Fruit fly (Drosophila melanogaster): ENCODE results near the gene Tl.

Tl gene

dm6 chr3R:26881121-26881895 is 82.5 kb downstream of the Tl start, which contains the start of the genes ro and T48:
TSS of gene ro (minus strand) at chr3R:26881171.
TSS of gene T48 (plus strand) at chr3R:26881734.
- TF ChIP-seq CG3163 (GFP tag; optimal IDR thresholded peaks at IDR 0.05) (peak; percentile 81), Ets97D (GFP tag; optimal IDR thresholded peaks at IDR 0.05) (peak; percentile 99), Elba2 (GFP tag; optimal IDR thresholded peaks at IDR 0.05) (no peak), HLH3B (GFP tag; IDR thresholded peaks at IDR 0.05) (0 out of 2 replicates have a peak, but pooled peaks have one; percentile 32), CG17802 (tag; optimal IDR thresholded peaks at IDR 0.05) (peak; percentile 11), org-1 (GFP tag; optimal IDR thresholded peaks at IDR 0.05) (no peak), lmd (GFP tag; IDR thresholded peaks at IDR 0.05) (no peak; the same call in 1 of the 2 replicates), Atf3 (GFP tag; optimal IDR thresholded peaks at IDR 0.05) (peak; percentile 32), CG1603 (tag; optimal IDR thresholded peaks at IDR 0.05) (peak; percentile 93), Doc2 (GFP tag; IDR thresholded peaks at IDR 0.05) (no peak), CoRest (tag; optimal IDR thresholded peaks at IDR 0.05) (peak; percentile 83), CG30403 (GFP tag; optimal IDR thresholded peaks at IDR 0.05) (peak; percentile 51), C15 (GFP tag; IDR thresholded peaks at IDR 0.05) (no peak), bab2 (GFP tag; optimal IDR thresholded peaks at IDR 0.05) (peak; percentile 16), dati (GFP tag; IDR thresholded peaks at IDR 0.05) (no peak), toy (GFP tag; IDR thresholded peaks at IDR 0.05) (no peak), row (GFP tag; IDR thresholded peaks at IDR 0.05) (peak; percentile 46), gem (tag; optimal IDR thresholded peaks at IDR 0.05) (peak; percentile 44), sima (GFP tag; optimal IDR thresholded peaks at IDR 0.05) (no peak), CG18764 (GFP tag; optimal IDR thresholded peaks at IDR 0.05) (peak; percentile 54), CG2116 (GFP tag; optimal IDR thresholded peaks at IDR 0.05) (peak; percentile 70), CG2120 (GFP tag; optimal IDR thresholded peaks at IDR 0.05) (peak; percentile 69), Fer1 (GFP tag; optimal IDR thresholded peaks at IDR 0.05) (peak; percentile 65), CG13624 (GFP tag; optimal IDR thresholded peaks at IDR 0.05) (peak; percentile 85), CG13287 (GFP tag; IDR thresholded peaks at IDR 0.05; ENCODE audit: partially characterized antibody) (peak; percentile 76), tx (GFP tag; optimal IDR thresholded peaks at IDR 0.05) (peak; percentile 17), CG14965 (GFP tag; optimal IDR thresholded peaks at IDR 0.05; ENCODE audit: borderline replicate concordance) (no peak), pita (GFP tag; optimal IDR thresholded peaks at IDR 0.05) (peak; percentile 99), CG6683 (GFP tag; optimal IDR thresholded peaks at IDR 0.05) (peak; percentile 68), Oaz (GFP tag; IDR thresholded peaks at IDR 0.05) (no peak), sim (GFP tag; IDR thresholded peaks at IDR 0.05) (no peak), CG1529 (GFP tag; optimal IDR thresholded peaks at IDR 0.05) (no peak), CG16813 (GFP tag; IDR thresholded peaks at IDR 0.05; ENCODE audit: partially characterized antibody) (peak; percentile 74), klu (GFP tag; IDR thresholded peaks at IDR 0.05) (peak; percentile 14; the same call in 1 of the 2 replicates), CG12391 (tag; optimal IDR thresholded peaks at IDR 0.05) (peak; percentile 52), Fer2 (tag; optimal IDR thresholded peaks at IDR 0.05) (peak; percentile 24), gcm2 (GFP tag; optimal IDR thresholded peaks at IDR 0.05) (peak; percentile 15), tio (GFP tag; optimal IDR thresholded peaks at IDR 0.05) (no peak), Eip74EF (GFP tag; optimal IDR thresholded peaks at IDR 0.05) (peak in 1 of 2 experiments; percentile 54), H2.0 (GFP tag; IDR thresholded peaks at IDR 0.05) (peak; percentile 30; the same call in 1 of the 2 replicates), ap (GFP tag; IDR thresholded peaks at IDR 0.05) (no peak), CG34376 (GFP tag; optimal IDR thresholded peaks at IDR 0.05) (peak; percentile 62), CG12236 (GFP tag; optimal IDR thresholded peaks at IDR 0.05) (no peak), CG7839 (tag; optimal IDR thresholded peaks at IDR 0.05) (peak; percentile 45), scrt (GFP tag; optimal IDR thresholded peaks at IDR 0.05) (no peak), ci (GFP tag; IDR thresholded peaks at IDR 0.05) (peak; percentile 72), HHEX (GFP tag; optimal IDR thresholded peaks at IDR 0.05) (no peak), sug (tag; optimal IDR thresholded peaks at IDR 0.05) (peak; percentile 66), CG9797 (GFP tag; optimal IDR thresholded peaks at IDR 0.05) (peak; percentile 98)
